Worm (Caenorhabditis elegans) whole organism, L1 larva: Measurements from ENCODE around the gene adbp-1.
A peak's percentile ranks its signal among the peaks of the same experiment; 100 is the strongest.

ENCODE experiments used
- C04F5.9 ChIP-seq: sonication (generic microtip); optimal IDR thresholded peaks from 2 replicates; lab custom pipeline; 2016; ENCODE audit warnings: missing genetic modification characterization, missing compliant biosample characterization
- C34B4.2 ChIP-seq: sonication (generic microtip); optimal IDR thresholded peaks from 2 replicates; lab custom pipeline; 2017; ENCODE audit warnings: mild to moderate bottlenecking, missing genetic modification characterization, missing compliant biosample characterization
- aha-1 ChIP-seq: fragments of 150-350 bp; optimal IDR thresholded peaks from 2 replicates; lab custom pipeline; 2014; ENCODE audit warnings: missing biosample characterization, missing genetic modification characterization
- alr-1 ChIP-seq: fragments of 200-800 bp; sonication (Bioruptor generic); optimal IDR thresholded peaks from 2 replicates; lab custom pipeline; 2018; ENCODE audit warnings: borderline replicate concordance, mild to moderate bottlenecking, missing genetic modification characterization, missing compliant biosample characterization
- blmp-1 ChIP-seq: fragments of 150-350 bp; optimal IDR thresholded peaks from 2 replicates; lab custom pipeline; 2014; ENCODE audit warnings: missing biosample characterization, missing genetic modification characterization
- ceh-63 ChIP-seq: fragments of 200-800 bp; sonication (Bioruptor generic); optimal IDR thresholded peaks from 2 replicates; lab custom pipeline; 2018; ENCODE audit warnings: mild to moderate bottlenecking, missing genetic modification characterization, missing compliant biosample characterization
- ceh-82 ChIP-seq, 3 experiments: fragments of 150-350 bp in 1 of 3; sonication (generic microtip) in 2 of 3; optimal IDR thresholded peaks; 2 replicates each; lab custom pipeline; 2014 to 2017; ENCODE audit warnings: missing biosample characterization in 3 of 3, missing genetic modification characterization in 3 of 3
- ceh-88 ChIP-seq: fragments of 200-800 bp; sonication (Bioruptor generic); IDR thresholded peaks from 2 replicates; pipeline ENCODE4 v1.3.6; 2022; ENCODE audit warnings: missing genetic modification characterization, missing compliant biosample characterization
- ces-1 ChIP-seq: fragments of 150-350 bp; optimal IDR thresholded peaks from 2 replicates; lab custom pipeline; 2014; ENCODE audit warnings: missing biosample characterization, missing genetic modification reagents, missing genetic modification characterization
- dpl-1 ChIP-seq, 3 experiments: fragments of 150-350 bp in 2 of 3; sonication (generic microtip) in 1 of 3; optimal IDR thresholded peaks; 2 replicates each; lab custom pipeline; 2014 to 2017; ENCODE audit warnings: missing biosample characterization in 3 of 3, missing genetic modification characterization in 3 of 3, missing genetic modification reagents in 3 of 3
- dsc-1 ChIP-seq: sonication (generic microtip); optimal IDR thresholded peaks from 2 replicates; lab custom pipeline; 2016; ENCODE audit warnings: mild to moderate bottlenecking, missing genetic modification characterization, missing compliant biosample characterization
- efl-1 ChIP-seq, 4 experiments: fragments of 150-350 bp; optimal IDR thresholded peaks in 3 of 4; peaks in 1 of 4; 1 replicate in 1 of 4; 2 replicates in 3 of 4; lab custom pipeline; 2014; ENCODE audit warnings: missing biosample characterization in 2 of 4, missing genetic modification characterization in 2 of 4, missing genetic modification reagents in 2 of 4
- efl-3 ChIP-seq: fragments of 200-800 bp; sonication (Bioruptor generic); optimal IDR thresholded peaks from 2 replicates; lab custom pipeline; 2018; ENCODE audit warnings: mild to moderate bottlenecking, missing genetic modification characterization, missing compliant biosample characterization
- egl-13 ChIP-seq: sonication (generic microtip); optimal IDR thresholded peaks from 2 replicates; lab custom pipeline; 2016; ENCODE audit warnings: missing genotype, missing genetic modification reagents, missing genetic modification characterization, missing compliant biosample characterization
- elt-2 ChIP-seq: sonication (generic microtip); optimal IDR thresholded peaks from 2 replicates; lab custom pipeline; 2016; ENCODE audit warnings: missing genetic modification characterization, mild to moderate bottlenecking, inconsistent platforms, missing compliant biosample characterization, missing genetic modification reagents
- elt-3 ChIP-seq, 6 experiments: fragments of 150-350 bp in 1 of 6; sonication (generic microtip); optimal IDR thresholded peaks; 2 replicates each; lab custom pipeline; 2017 to 2018; ENCODE audit warnings: missing biosample characterization in 6 of 6, missing genetic modification characterization in 6 of 6, inconsistent platforms in 1 of 6
- ets-5 ChIP-seq: fragments of 200-800 bp; sonication (Bioruptor generic); IDR thresholded peaks from 2 replicates; pipeline ENCODE4 v1.3.6; 2022; ENCODE audit warnings: missing genetic modification characterization, missing compliant biosample characterization
- fkh-10 ChIP-seq: sonication (generic microtip); optimal IDR thresholded peaks from 2 replicates; lab custom pipeline; 2017; ENCODE audit warnings: missing biosample characterization, missing genetic modification reagents, missing genetic modification characterization
- hlh-17 ChIP-seq: fragments of 200-800 bp; sonication (Bioruptor generic); optimal IDR thresholded peaks from 2 replicates; lab custom pipeline; 2018; ENCODE audit warnings: missing genetic modification characterization, mild to moderate bottlenecking, missing compliant biosample characterization, moderate library complexity, borderline replicate concordance
- hlh-4 ChIP-seq: sonication (generic microtip); optimal IDR thresholded peaks from 2 replicates; lab custom pipeline; 2016; ENCODE audit warnings: mild to moderate bottlenecking, missing genetic modification characterization, missing compliant biosample characterization
- isw-1 ChIP-seq: fragments of 200-800 bp; sonication (Bioruptor generic); IDR thresholded peaks from 2 replicates; pipeline ENCODE4 v1.3.6; 2022; ENCODE audit warnings: missing genetic modification characterization, missing compliant biosample characterization
- lin-13 ChIP-seq: fragments of 150-350 bp; optimal IDR thresholded peaks from 2 replicates; lab custom pipeline; 2014; ENCODE audit warnings: missing biosample characterization, missing genetic modification reagents, missing genetic modification characterization
- lin-14 ChIP-seq: fragments of 200-800 bp; sonication (Bioruptor generic); optimal IDR thresholded peaks from 2 replicates; lab custom pipeline; 2018; ENCODE audit warnings: mild to moderate bottlenecking, missing genetic modification characterization, moderate library complexity, missing compliant biosample characterization
- lin-15B ChIP-seq: fragments of 150-350 bp; sonication (generic microtip); optimal IDR thresholded peaks from 3 replicates; lab custom pipeline; 2014; ENCODE audit warnings: missing biosample characterization, missing genetic modification characterization
- lin-35 ChIP-seq, 2 experiments: fragments of 150-350 bp; optimal IDR thresholded peaks; 2 replicates each; lab custom pipeline; 2014; ENCODE audit warnings: missing biosample characterization in 2 of 2, missing genetic modification characterization in 2 of 2, missing genetic modification reagents in 2 of 2
- lin-39 ChIP-seq: fragments of 150-350 bp; optimal IDR thresholded peaks from 2 replicates; lab custom pipeline; 2014; ENCODE audit warnings: missing biosample characterization, missing genetic modification reagents, missing genetic modification characterization
- lsy-2 ChIP-seq, 2 experiments: fragments of 150-350 bp; optimal IDR thresholded peaks; 2 replicates each; lab custom pipeline; 2014; ENCODE audit warnings: missing biosample characterization in 2 of 2, missing genetic modification characterization in 2 of 2
- mab-9 ChIP-seq: fragments of 200-800 bp; sonication (Bioruptor generic); IDR thresholded peaks from 2 replicates; pipeline ENCODE4 v1.3.6; 2022; ENCODE audit warnings: missing genetic modification reagents, missing genetic modification characterization, missing compliant biosample characterization
- mdl-1 ChIP-seq, 2 experiments: fragments of 150-350 bp; optimal IDR thresholded peaks; 2 replicates each; lab custom pipeline; 2014 to 2017; ENCODE audit warnings: missing biosample characterization in 2 of 2, missing genetic modification characterization in 2 of 2, inconsistent platforms in 1 of 2
- mep-1 ChIP-seq: fragments of 150-350 bp; optimal IDR thresholded peaks from 2 replicates; lab custom pipeline; 2014; ENCODE audit warnings: missing biosample characterization, missing genetic modification characterization
- nhr-12 ChIP-seq: sonication (generic microtip); optimal IDR thresholded peaks from 2 replicates; lab custom pipeline; 2017; ENCODE audit warnings: missing biosample characterization, missing genetic modification characterization
- nhr-19 ChIP-seq: fragments of 200-800 bp; sonication (Bioruptor generic); conservative IDR thresholded peaks from 2 replicates; pipeline ENCODE4 v1.3.6; 2022; ENCODE audit warnings: missing genetic modification characterization, missing compliant biosample characterization
- nhr-20 ChIP-seq: sonication (generic microtip); optimal IDR thresholded peaks from 2 replicates; lab custom pipeline; 2016; ENCODE audit warnings: mild to moderate bottlenecking, missing genetic modification characterization, missing compliant biosample characterization
- nhr-237 ChIP-seq: fragments of 150-350 bp; optimal IDR thresholded peaks from 2 replicates; lab custom pipeline; 2014; ENCODE audit warnings: missing biosample characterization, missing genetic modification characterization
- nhr-28 ChIP-seq: fragments of 150-350 bp; optimal IDR thresholded peaks from 2 replicates; lab custom pipeline; 2014; ENCODE audit warnings: missing biosample characterization, missing genetic modification characterization
- nhr-47 ChIP-seq: sonication (generic microtip); optimal IDR thresholded peaks from 2 replicates; lab custom pipeline; 2016; ENCODE audit warnings: mild to moderate bottlenecking, missing genetic modification characterization, moderate library complexity, missing compliant biosample characterization
- nhr-84 ChIP-seq: sonication (generic microtip); optimal IDR thresholded peaks from 2 replicates; lab custom pipeline; 2017; ENCODE audit warnings: missing biosample characterization, missing genetic modification characterization
- nhr-85 ChIP-seq: sonication (generic microtip); peaks from one replicate; lab custom pipeline; 2016; ENCODE audit warnings: missing genetic modification characterization, inconsistent platforms, missing compliant biosample characterization
- nhr-90 ChIP-seq: sonication (generic microtip); optimal IDR thresholded peaks from 2 replicates; lab custom pipeline; 2016; ENCODE audit warnings: mild to moderate bottlenecking, missing genetic modification characterization, missing compliant biosample characterization; ENCODE audit not compliant: poor library complexity
- pax-3 ChIP-seq: fragments of 200-800 bp; sonication (Bioruptor generic); optimal IDR thresholded peaks from 2 replicates; lab custom pipeline; 2018; ENCODE audit warnings: mild to moderate bottlenecking, missing genetic modification characterization, moderate library complexity, missing compliant biosample characterization
- rnt-1 ChIP-seq: sonication (generic microtip); optimal IDR thresholded peaks from 2 replicates; lab custom pipeline; 2016; ENCODE audit warnings: mild to moderate bottlenecking, missing genetic modification characterization, moderate library complexity, missing compliant biosample characterization
- skn-1 ChIP-seq: fragments of 150-350 bp; optimal IDR thresholded peaks from 2 replicates; lab custom pipeline; 2014; ENCODE audit warnings: missing biosample characterization, missing genetic modification characterization
- snpc-4 ChIP-seq: fragments of 150-350 bp; optimal IDR thresholded peaks from 2 replicates; lab custom pipeline; 2014; ENCODE audit warnings: missing biosample characterization, missing genetic modification characterization
- snu-23 ChIP-seq: sonication (generic microtip); optimal IDR thresholded peaks from 2 replicates; lab custom pipeline; 2016; ENCODE audit warnings: missing genetic modification characterization, missing compliant biosample characterization
- sptf-1 ChIP-seq: fragments of 150-350 bp; optimal IDR thresholded peaks from 2 replicates; lab custom pipeline; 2014; ENCODE audit warnings: missing biosample characterization, missing genetic modification characterization
- sup-37 ChIP-seq: fragments of 200-800 bp; sonication (Bioruptor generic); optimal IDR thresholded peaks from 2 replicates; lab custom pipeline; 2018; ENCODE audit warnings: mild to moderate bottlenecking, missing genetic modification characterization, missing compliant biosample characterization
- swsn-7 ChIP-seq: sonication (generic microtip); optimal IDR thresholded peaks from 2 replicates; lab custom pipeline; 2016; ENCODE audit warnings: missing genetic modification characterization, missing compliant biosample characterization
- tbx-2 ChIP-seq: sonication (generic microtip); optimal IDR thresholded peaks from 2 replicates; lab custom pipeline; 2016; ENCODE audit warnings: missing genetic modification characterization, missing compliant biosample characterization
- unc-62 ChIP-seq: fragments of 150-350 bp; optimal IDR thresholded peaks from 2 replicates; lab custom pipeline; 2014; ENCODE audit warnings: missing biosample characterization, missing genetic modification reagents, missing genetic modification characterization
- unc-86 ChIP-seq: sonication (generic microtip); optimal IDR thresholded peaks from 2 replicates; lab custom pipeline; 2016; ENCODE audit warnings: missing genetic modification characterization, missing compliant biosample characterization
- xbp-1 ChIP-seq: sonication (generic microtip); optimal IDR thresholded peaks from 2 replicates; lab custom pipeline; 2016; ENCODE audit warnings: missing genetic modification characterization, missing compliant biosample characterization
- zag-1 ChIP-seq: fragments of 150-350 bp; optimal IDR thresholded peaks from 2 replicates; lab custom pipeline; 2014; ENCODE audit warnings: missing biosample characterization, missing genetic modification characterization
- ztf-11 ChIP-seq, 2 experiments: sonication (generic microtip); optimal IDR thresholded peaks; 2 replicates each; lab custom pipeline; 2016 to 2017; ENCODE audit warnings: missing genetic modification characterization in 2 of 2, missing biosample characterization in 1 of 2, missing compliant biosample characterization in 1 of 2

adbp-1 gene

DNA sequence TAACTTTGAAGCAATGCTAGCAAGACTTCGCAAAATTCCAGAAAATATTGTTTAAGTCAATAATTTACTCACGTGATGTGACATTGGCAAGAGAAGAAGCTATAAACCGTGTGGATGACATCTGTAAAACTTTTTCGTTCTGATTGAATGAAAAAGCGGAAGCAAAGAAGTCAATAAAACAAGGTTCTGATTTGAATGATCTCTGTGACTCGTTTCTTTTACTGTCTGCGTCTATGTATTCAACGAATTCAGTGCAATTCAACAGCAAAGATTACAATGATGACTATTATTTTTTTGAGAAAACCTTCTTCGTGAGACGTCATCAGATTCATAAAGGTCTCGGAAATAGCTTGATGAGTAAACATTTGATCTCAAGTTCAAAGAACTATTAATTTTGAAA lies 48.9 kb downstream of the adbp-1 start, which contains the start of gene hacl-1 (continued):
- TF ChIP-seq unc-62 (no peak), snpc-4 (tag; lab: Kevin White, UChicago) (no peak), egl-13 (no peak), unc-86 (tag; lab: Kevin White, UChicago) (no peak), ztf-11 (tag; optimal IDR thresholded peaks at IDR 0.05; lab: Kevin White, UChicago) (no peak), C34B4.2 (tag; lab: Kevin White, UChicago) (no peak), skn-1 (peak; percentile 31), mep-1 (tag; lab: Kevin White, UChicago) (peak; percentile 28), hlh-4 (tag; lab: Kevin White, UChicago) (no peak), pax-3 (tag; lab: Kevin White, UChicago) (no peak), alr-1 (tag; lab: Kevin White, UChicago) (no peak), lin-14 (GFP tag; lab: Kevin White, UChicago) (peak; percentile 35), mab-9 (GFP tag; lab: Robert Waterston, UW) (no peak), fkh-10 (no peak), ceh-82 (tag; optimal IDR thresholded peaks at IDR 0.05; lab: Kevin White, UChicago) (no peak), rnt-1 (tag; lab: Kevin White, UChicago) (no peak), lsy-2 (tag; optimal IDR thresholded peaks at IDR 0.05; lab: Kevin White, UChicago) (peak; percentile 29 to 40), mdl-1 (tag; optimal IDR thresholded peaks at IDR 0.05; lab: Kevin White, UChicago) (no peak), snu-23 (GFP tag; lab: Kevin White, UChicago) (peak; percentile 30), swsn-7 (tag; lab: Kevin White, UChicago) (no peak), elt-3 (tag; optimal IDR thresholded peaks at IDR 0.05; lab: Kevin White, UChicago) (peak in 1 of 6 experiments; percentile 21), lin-15B (tag; lab: Kevin White, UChicago) (no peak), efl-1 (optimal IDR thresholded peaks at IDR 0.05; lab: Kevin White, UChicago) (no peak), efl-1 (GFP tag; optimal IDR thresholded peaks at IDR 0.05 in 1 of 2; lab: Kevin White, UChicago) (peak in 1 of 2 experiments; percentile 91), nhr-90 (tag; lab: Kevin White, UChicago) (peak; percentile 14), dpl-1 (GFP tag; optimal IDR thresholded peaks at IDR 0.05; lab: Kevin White, UChicago) (peak in 1 of 3 experiments; percentile 9), dsc-1 (tag; lab: Kevin White, UChicago) (no peak), sptf-1 (tag; lab: Kevin White, UChicago) (no peak), lin-35 (GFP tag; optimal IDR thresholded peaks at IDR 0.05; lab: Kevin White, UChicago) (peak in 1 of 2 experiments; percentile 36), tbx-2 (tag; lab: Kevin White, UChicago) (no peak), xbp-1 (tag; lab: Kevin White, UChicago) (peak; percentile 11), nhr-47 (peak; percentile 34), nhr-237 (tag; lab: Kevin White, UChicago) (no peak), elt-2 (tag; lab: Kevin White, UChicago) (no peak), lin-39 (tag; lab: Kevin White, UChicago) (no peak), nhr-28 (tag; lab: Kevin White, UChicago) (no peak), blmp-1 (tag; lab: Kevin White, UChicago) (peak; percentile 44), nhr-85 (tag; lab: Kevin White, UChicago) (peak; percentile 87), nhr-84 (tag; lab: Kevin White, UChicago) (no peak), zag-1 (tag; lab: Kevin White, UChicago) (no peak), lin-13 (GFP tag; lab: Kevin White, UChicago) (no peak), ets-5 (no peak), nhr-19 (GFP tag; lab: Robert Waterston, UW) (peak; percentile 49), sup-37 (GFP tag; lab: Kevin White, UChicago) (no peak), ces-1 (GFP tag; lab: Kevin White, UChicago) (no peak), ceh-63 (no peak), nhr-20 (tag; lab: Kevin White, UChicago) (peak; percentile 64), efl-3 (GFP tag; lab: Kevin White, UChicago) (no peak), hlh-17 (GFP tag; lab: Kevin White, UChicago) (no peak), nhr-12 (tag; lab: Kevin White, UChicago) (no peak), isw-1 (GFP tag; lab: Robert Waterston, UW) (no peak), C04F5.9 (no peak), ceh-88 (GFP tag; lab: Robert Waterston, UW) (no peak), aha-1 (tag; lab: Kevin White, UChicago) (no peak)
